Worm (Caenorhabditis elegans) whole organism, young adult: ENCODE data around the gene cec-1.

ENCODE experiments used
- B0019.2 ChIP-seq: fragments of 200-800 bp; sonication (Bioruptor generic); conservative IDR thresholded peaks from 2 replicates; pipeline ENCODE4 v1.3.6; 2022; ENCODE audit warnings: missing genetic modification reagents, missing genetic modification characterization, missing compliant biosample characterization
- C17E4.6 ChIP-seq: fragments of 200-800 bp; sonication (Bioruptor generic); IDR thresholded peaks from 2 replicates; pipeline ENCODE4 v1.3.6; 2022; ENCODE audit warnings: missing genetic modification reagents, missing genetic modification characterization, missing compliant biosample characterization
- F33H1.4 ChIP-seq: fragments of 200-800 bp; sonication (Bioruptor generic); IDR thresholded peaks from 2 replicates; pipeline ENCODE4 v1.3.6; 2022; ENCODE audit warnings: missing genetic modification reagents, missing genetic modification characterization, missing compliant biosample characterization
- F37B4.10 ChIP-seq: fragments of 200-800 bp; sonication (Bioruptor generic); IDR thresholded peaks from 2 replicates; pipeline ENCODE4 v1.3.6; 2022; ENCODE audit warnings: missing genetic modification characterization, missing compliant biosample characterization
- F52B5.7 ChIP-seq: sonication (generic microtip); optimal IDR thresholded peaks from 2 replicates; lab custom pipeline; 2016; ENCODE audit warnings: mild to moderate bottlenecking, missing genetic modification characterization, missing compliant biosample characterization
- F57C9.4 ChIP-seq: sonication (generic microtip); optimal IDR thresholded peaks from 2 replicates; lab custom pipeline; 2017; ENCODE audit warnings: mild to moderate bottlenecking, missing genetic modification characterization, missing compliant biosample characterization
- T26A5.8 ChIP-seq: sonication (generic microtip); optimal IDR thresholded peaks from 2 replicates; lab custom pipeline; 2016; ENCODE audit warnings: missing genetic modification characterization, missing compliant biosample characterization
- Y53G8AR.9 ChIP-seq: fragments of 200-800 bp; sonication (Bioruptor generic); conservative IDR thresholded peaks from 2 replicates; pipeline ENCODE4 v1.3.6; 2022; ENCODE audit warnings: missing genetic modification reagents, missing genetic modification characterization, missing compliant biosample characterization
- Y56A3A.18 ChIP-seq: fragments of 200-800 bp; sonication (Bioruptor generic); IDR thresholded peaks from 2 replicates; pipeline ENCODE4 v1.3.6; 2022; ENCODE audit warnings: missing genetic modification reagents, missing genetic modification characterization, missing compliant biosample characterization
- Y79H2A.3 ChIP-seq: fragments of 200-800 bp; sonication (Bioruptor generic); conservative IDR thresholded peaks from 2 replicates; pipeline ENCODE4 v1.3.6; 2022; ENCODE audit warnings: missing genetic modification reagents, missing genetic modification characterization, missing compliant biosample characterization
- ZK185.1 ChIP-seq: sonication (generic microtip); optimal IDR thresholded peaks from 2 replicates; lab custom pipeline; 2016; ENCODE audit warnings: mild to moderate bottlenecking, missing genetic modification characterization, missing compliant biosample characterization; ENCODE audit not compliant: poor library complexity, severe bottlenecking
- ama-1 ChIP-seq, 3 experiments: fragments of 150-350 bp in 1 of 3; sonication (generic microtip) in 2 of 3; optimal IDR thresholded peaks; 2 replicates each; lab custom pipeline; 2014 to 2018; ENCODE audit warnings: missing biosample characterization in 2 of 3, missing genetic modification characterization in 2 of 3, missing genetic modification reagents in 2 of 3
- aptf-2 ChIP-seq: fragments of 200-800 bp; sonication (Bioruptor generic); conservative IDR thresholded peaks from 2 replicates; pipeline ENCODE4 v1.3.6; 2022; ENCODE audit warnings: missing genetic modification reagents, missing genetic modification characterization, missing compliant biosample characterization
- atf-7 ChIP-seq: sonication (generic microtip); optimal IDR thresholded peaks from 2 replicates; lab custom pipeline; 2017; ENCODE audit warnings: mild to moderate bottlenecking, missing genetic modification characterization, missing compliant biosample characterization
- attf-3 ChIP-seq: fragments of 200-800 bp; sonication (Bioruptor generic); conservative IDR thresholded peaks from 2 replicates; pipeline ENCODE4 v1.3.6; 2022; ENCODE audit warnings: missing genetic modification reagents, missing genetic modification characterization, missing compliant biosample characterization
- bed-1 ChIP-seq: fragments of 200-800 bp; sonication (Bioruptor generic); IDR thresholded peaks from 2 replicates; pipeline ENCODE4 v1.3.6; 2022; ENCODE audit warnings: missing genetic modification reagents, missing genetic modification characterization, missing compliant biosample characterization
- ceh-40 ChIP-seq: fragments of 200-800 bp; sonication (Bioruptor generic); IDR thresholded peaks from 2 replicates; pipeline ENCODE4 v1.3.6; 2022; ENCODE audit warnings: missing genetic modification characterization, missing compliant biosample characterization
- ceh-58 ChIP-seq: fragments of 200-800 bp; sonication (Bioruptor generic); IDR thresholded peaks from 2 replicates; pipeline ENCODE4 v1.3.6; 2022; ENCODE audit warnings: missing genetic modification characterization, missing compliant biosample characterization
- die-1 ChIP-seq: sonication (generic microtip); optimal IDR thresholded peaks from 2 replicates; lab custom pipeline; 2016; ENCODE audit warnings: missing genotype, mild to moderate bottlenecking, missing genetic modification characterization, missing compliant biosample characterization
- dpff-1 ChIP-seq: sonication (generic microtip); optimal IDR thresholded peaks from 2 replicates; lab custom pipeline; 2017; ENCODE audit warnings: mild to moderate bottlenecking, missing genetic modification characterization, missing compliant biosample characterization
- egl-18 ChIP-seq: fragments of 200-800 bp; sonication (Bioruptor generic); IDR thresholded peaks from 2 replicates; pipeline ENCODE4 v1.3.6; 2022; ENCODE audit warnings: missing genetic modification reagents, missing genetic modification characterization, missing compliant biosample characterization
- egl-44 ChIP-seq: fragments of 200-800 bp; sonication (Bioruptor generic); IDR thresholded peaks from 2 replicates; pipeline ENCODE4 v1.3.6; 2022; ENCODE audit warnings: missing genetic modification reagents, missing genetic modification characterization, missing compliant biosample characterization
- ekl-4 ChIP-seq: fragments of 200-800 bp; sonication (Bioruptor generic); IDR thresholded peaks from 2 replicates; pipeline ENCODE4 v1.3.6; 2022; ENCODE audit warnings: missing genetic modification reagents, missing genetic modification characterization, missing compliant biosample characterization
- fkh-3 ChIP-seq: sonication (generic microtip); optimal IDR thresholded peaks from 2 replicates; lab custom pipeline; 2016; ENCODE audit warnings: mild to moderate bottlenecking, missing genetic modification characterization, missing compliant biosample characterization
- hmg-1.2 ChIP-seq: fragments of 200-800 bp; sonication (Bioruptor generic); IDR thresholded peaks from 2 replicates; pipeline ENCODE4 v1.3.6; 2022; ENCODE audit warnings: missing genetic modification reagents, missing genetic modification characterization, missing compliant biosample characterization
- let-526 ChIP-seq: fragments of 200-800 bp; sonication (Bioruptor generic); IDR thresholded peaks from 2 replicates; pipeline ENCODE4 v1.3.6; 2022; ENCODE audit warnings: missing genetic modification reagents, missing genetic modification characterization, missing compliant biosample characterization
- let-607 ChIP-seq, 2 experiments: fragments of 200-800 bp in 1 of 2; sonication (Bioruptor generic) in 1 of 2; sonication (generic microtip) in 1 of 2; optimal IDR thresholded peaks; 2 replicates each; lab custom pipeline; 2016 to 2018; ENCODE audit warnings: mild to moderate bottlenecking in 2 of 2, missing compliant biosample characterization in 2 of 2, missing genetic modification characterization in 2 of 2, moderate library complexity in 2 of 2, missing genotype in 1 of 2
- lin-26 ChIP-seq: fragments of 200-800 bp; sonication (Bioruptor generic); IDR thresholded peaks from 2 replicates; pipeline ENCODE4 v1.3.6; 2022; ENCODE audit warnings: missing genetic modification reagents, missing genetic modification characterization, missing compliant biosample characterization
- lin-40 ChIP-seq: sonication (generic microtip); optimal IDR thresholded peaks from 2 replicates; lab custom pipeline; 2016; ENCODE audit warnings: missing genetic modification characterization, mild to moderate bottlenecking, missing compliant biosample characterization, missing genotype, missing genetic modification reagents
- madf-10 ChIP-seq: sonication (generic microtip); optimal IDR thresholded peaks from 2 replicates; lab custom pipeline; 2016; ENCODE audit warnings: mild to moderate bottlenecking, missing genetic modification characterization, missing compliant biosample characterization
- mcd-1 ChIP-seq: fragments of 200-800 bp; sonication (Bioruptor generic); IDR thresholded peaks from 2 replicates; pipeline ENCODE4 v1.3.6; 2022; ENCODE audit warnings: missing genetic modification reagents, missing genetic modification characterization, missing compliant biosample characterization
- mes-4 ChIP-seq: sonication (generic microtip); optimal IDR thresholded peaks from 2 replicates; lab custom pipeline; 2016; ENCODE audit warnings: missing genotype, missing genetic modification characterization, missing compliant biosample characterization
- nfya-1 ChIP-seq: sonication (generic microtip); optimal IDR thresholded peaks from 2 replicates; lab custom pipeline; 2017; ENCODE audit warnings: antibody characterized with exemption, missing compliant biosample characterization, missing genetic modification characterization, borderline replicate concordance; ENCODE audit not compliant: insufficient read depth
- nfya-2 ChIP-seq: fragments of 200-800 bp; sonication (Bioruptor generic); IDR thresholded peaks from 2 replicates; pipeline ENCODE4 v1.3.6; 2022; ENCODE audit warnings: missing genetic modification reagents, missing genetic modification characterization, missing compliant biosample characterization
- nfyb-1 ChIP-seq: fragments of 200-800 bp; sonication (Bioruptor generic); IDR thresholded peaks from 2 replicates; pipeline ENCODE4 v1.3.6; 2022; ENCODE audit warnings: missing genetic modification reagents, missing genetic modification characterization, missing compliant biosample characterization
- nhr-120 ChIP-seq: fragments of 200-800 bp; sonication (Bioruptor generic); IDR thresholded peaks from 2 replicates; pipeline ENCODE4 v1.3.6; 2022; ENCODE audit warnings: missing genetic modification characterization, missing compliant biosample characterization
- nhr-80 ChIP-seq: sonication (generic microtip); optimal IDR thresholded peaks from 2 replicates; lab custom pipeline; 2016; ENCODE audit warnings: missing genetic modification characterization, missing compliant biosample characterization
- pbrm-1 ChIP-seq: fragments of 200-800 bp; sonication (Bioruptor generic); IDR thresholded peaks from 2 replicates; pipeline ENCODE4 v1.3.6; 2022; ENCODE audit warnings: missing genetic modification reagents, missing genetic modification characterization, missing compliant biosample characterization
- repo-1 ChIP-seq: sonication (generic microtip); optimal IDR thresholded peaks from 2 replicates; lab custom pipeline; 2017; ENCODE audit warnings: mild to moderate bottlenecking, missing genetic modification characterization, missing compliant biosample characterization
- snpc-1.3 ChIP-seq: sonication (generic microtip); optimal IDR thresholded peaks from 2 replicates; lab custom pipeline; 2017; ENCODE audit warnings: missing genetic modification characterization, mild to moderate bottlenecking, missing compliant biosample characterization, antibody characterized with exemption, moderate library complexity, missing genotype, missing genetic modification reagents; ENCODE audit not compliant: insufficient read depth
- snpc-4 ChIP-seq, 5 experiments: fragments of 150-350 bp in 1 of 5; sonication (generic microtip) in 4 of 5; optimal IDR thresholded peaks; 2 replicates each; lab custom pipeline; 2014 to 2018; ENCODE audit warnings: missing genetic modification characterization in 5 of 5, missing biosample characterization in 3 of 5, antibody characterized with exemption in 2 of 5, mild to moderate bottlenecking in 2 of 5, missing compliant biosample characterization in 2 of 5, missing genotype in 2 of 5, moderate library complexity in 2 of 5, missing genetic modification reagents in 1 of 5
- tbx-9 ChIP-seq: sonication (generic microtip); optimal IDR thresholded peaks from 2 replicates; lab custom pipeline; 2016; ENCODE audit warnings: borderline replicate concordance, missing genetic modification characterization, inconsistent platforms, missing compliant biosample characterization
- tlf-1 ChIP-seq: fragments of 200-800 bp; sonication (Bioruptor generic); optimal IDR thresholded peaks from 2 replicates; lab custom pipeline; 2018; ENCODE audit warnings: mild to moderate bottlenecking, missing genetic modification characterization, missing compliant biosample characterization
- unc-62 ChIP-seq: fragments of 150-350 bp; optimal IDR thresholded peaks from 2 replicates; lab custom pipeline; 2014; ENCODE audit warnings: missing biosample characterization, missing genetic modification reagents, missing genetic modification characterization
- ztf-18 ChIP-seq: sonication (generic microtip); optimal IDR thresholded peaks from 2 replicates; lab custom pipeline; 2016; ENCODE audit warnings: missing genotype, mild to moderate bottlenecking, missing genetic modification characterization, missing compliant biosample characterization
- ztf-26 ChIP-seq: sonication (generic microtip); optimal IDR thresholded peaks from 2 replicates; lab custom pipeline; 2017; ENCODE audit warnings: missing genetic modification characterization, missing compliant biosample characterization
- ztf-6 ChIP-seq: fragments of 200-800 bp; sonication (Bioruptor generic); IDR thresholded peaks from 2 replicates; pipeline ENCODE4 v1.3.6; 2022; ENCODE audit warnings: missing genetic modification reagents, missing genetic modification characterization, missing compliant biosample characterization

cec-1 gene

DNA sequence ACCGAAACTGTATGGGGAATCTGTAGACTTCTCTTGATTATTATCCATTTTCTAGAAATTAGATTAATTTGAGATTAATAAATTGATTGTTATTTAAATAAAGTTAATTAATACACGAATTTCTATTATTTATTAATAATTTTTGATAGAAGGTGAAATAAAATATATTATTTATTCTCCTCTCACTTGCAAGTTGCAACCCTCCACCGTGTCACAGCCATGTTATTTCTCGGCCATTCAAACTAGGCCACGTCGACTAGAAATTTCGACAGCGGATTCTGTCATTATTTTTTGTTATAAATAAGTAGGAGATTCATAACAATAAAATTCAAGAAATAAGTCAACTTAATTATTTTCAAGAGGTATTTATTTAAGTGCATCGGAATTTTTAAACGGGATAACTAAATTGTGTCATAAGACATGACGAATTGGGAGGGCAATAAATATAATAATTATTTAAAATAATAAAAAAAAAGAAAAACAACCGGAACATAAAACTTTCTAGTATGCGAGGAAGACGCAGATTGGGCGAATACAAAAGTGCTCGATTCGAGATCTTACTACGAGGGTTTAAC lies 17.5 kb downstream of the cec-1 start, which contains the start of gene ufbp-1 (continued):
- TF ChIP-seq hmg-1.2 = peak; percentile 46
- no peak for TF ChIP-seq bed-1 (GFP tag; lab: Robert Waterston, UW)
- TF ChIP-seq nhr-80 (tag; lab: Kevin White, UChicago) = peak; percentile 44
- TF ChIP-seq atf-7 (tag; lab: Kevin White, UChicago) = peak; percentile 91
- TF ChIP-seq egl-18 (GFP tag; lab: Robert Waterston, UW) = 0 out of 2 replicates have a peak, but pooled peaks have one; percentile 38
- peak; percentile 57; the same call in 1 of the 2 replicates for TF ChIP-seq mcd-1
- TF ChIP-seq nhr-120 = no peak
- TF ChIP-seq madf-10 (tag; lab: Kevin White, UChicago) = peak; percentile 57
- no peak for TF ChIP-seq mes-4 (tag; lab: Kevin White, UChicago)
- TF ChIP-seq ekl-4 (GFP tag; lab: Robert Waterston, UW) = peak; percentile 88
- TF ChIP-seq die-1 (tag; lab: Kevin White, UChicago) = no peak
- peak; percentile 87 for TF ChIP-seq ama-1 (optimal IDR thresholded peaks at IDR 0.05; lab: Kevin White, UChicago)
- peak; percentile 72 to 82 for TF ChIP-seq ama-1 (GFP tag; optimal IDR thresholded peaks at IDR 0.05; lab: Kevin White, UChicago)
- 0 out of 2 replicates have a peak, but pooled peaks have one; percentile 61 for TF ChIP-seq ceh-40 (GFP tag; lab: Robert Waterston, UW)
- TF ChIP-seq Y53G8AR.9 = peak; percentile 93
- peak; percentile 41; the same call in 1 of the 2 replicates for TF ChIP-seq C17E4.6 (GFP tag; lab: Robert Waterston, UW)
- TF ChIP-seq F33H1.4 (GFP tag; lab: Robert Waterston, UW) = no peak
- TF ChIP-seq tbx-9 (tag; lab: Kevin White, UChicago) = no peak
- TF ChIP-seq attf-3 (GFP tag; lab: Robert Waterston, UW) = no peak
- TF ChIP-seq ceh-58 = 0 out of 2 replicates have a peak, but pooled peaks have one; percentile 23
- TF ChIP-seq B0019.2 (GFP tag; lab: Robert Waterston, UW) = no peak
- TF ChIP-seq fkh-3 (tag; lab: Kevin White, UChicago) = peak; percentile 34
- TF ChIP-seq dpff-1 (tag; lab: Kevin White, UChicago) = peak; percentile 99
- TF ChIP-seq F57C9.4 (tag; lab: Kevin White, UChicago) = peak; percentile 75
- TF ChIP-seq ZK185.1 = peak; percentile 27
- TF ChIP-seq let-607 (tag; optimal IDR thresholded peaks at IDR 0.05; lab: Kevin White, UChicago) = peak; percentile 91 to 94
- peak; percentile 26 for TF ChIP-seq snpc-1.3 (tag; lab: Kevin White, UChicago)
- TF ChIP-seq T26A5.8 (tag; lab: Kevin White, UChicago) = peak; percentile 77
- peak; percentile 21 for TF ChIP-seq snpc-4 (GFP tag; optimal IDR thresholded peaks at IDR 0.05; lab: Kevin White, UChicago)
- peak in 2 of 4 experiments; percentile 37 to 77 for TF ChIP-seq snpc-4 (tag; optimal IDR thresholded peaks at IDR 0.05; lab: Kevin White, UChicago)
- TF ChIP-seq unc-62 = no peak
- TF ChIP-seq Y56A3A.18 (GFP tag; lab: Robert Waterston, UW) = peak; percentile 91
- peak; percentile 93 for TF ChIP-seq nfyb-1 (GFP tag; lab: Robert Waterston, UW)
- no peak for TF ChIP-seq ztf-6 (GFP tag; lab: Robert Waterston, UW)
- TF ChIP-seq egl-44 (GFP tag; lab: Robert Waterston, UW) = peak; percentile 80
- peak; percentile 70 for TF ChIP-seq lin-26
- TF ChIP-seq ztf-18 (tag; lab: Kevin White, UChicago) = peak; percentile 63
- TF ChIP-seq nfya-2 = 0 out of 2 replicates have a peak, but pooled peaks have one; percentile 57
- peak; percentile 85 for TF ChIP-seq pbrm-1 (GFP tag; lab: Robert Waterston, UW)
- peak; percentile 94 for TF ChIP-seq tlf-1
- no peak for TF ChIP-seq nfya-1 (tag; lab: Kevin White, UChicago)
- TF ChIP-seq repo-1 (tag; lab: Kevin White, UChicago) = peak; percentile 96
- TF ChIP-seq let-526 = no peak
- TF ChIP-seq F52B5.7 = peak; percentile 82
- TF ChIP-seq F37B4.10 (GFP tag; lab: Robert Waterston, UW) = no peak
- peak; percentile 87 for TF ChIP-seq ztf-26 (tag; lab: Kevin White, UChicago)
- no peak for TF ChIP-seq Y79H2A.3
- TF ChIP-seq aptf-2 (GFP tag; lab: Robert Waterston, UW) = no peak
- TF ChIP-seq lin-40 (tag; lab: Kevin White, UChicago) = peak; percentile 36
